Fruit fly (Drosophila melanogaster): ENCODE data around the gene Adk2.

dm6 chr3L:13032915-13033282, 10.4 kb upstream of the Adk2 start:
- TF ChIP-seq pan (optimal IDR thresholded peaks at IDR 0.05) (no peak), psq (optimal IDR thresholded peaks at IDR 0.05) (no peak), CG8478 (optimal IDR thresholded peaks at IDR 0.05) (no peak)
